Worm (Caenorhabditis elegans): ENCODE results near the gene col-125.

The col-125 gene

DNA sequence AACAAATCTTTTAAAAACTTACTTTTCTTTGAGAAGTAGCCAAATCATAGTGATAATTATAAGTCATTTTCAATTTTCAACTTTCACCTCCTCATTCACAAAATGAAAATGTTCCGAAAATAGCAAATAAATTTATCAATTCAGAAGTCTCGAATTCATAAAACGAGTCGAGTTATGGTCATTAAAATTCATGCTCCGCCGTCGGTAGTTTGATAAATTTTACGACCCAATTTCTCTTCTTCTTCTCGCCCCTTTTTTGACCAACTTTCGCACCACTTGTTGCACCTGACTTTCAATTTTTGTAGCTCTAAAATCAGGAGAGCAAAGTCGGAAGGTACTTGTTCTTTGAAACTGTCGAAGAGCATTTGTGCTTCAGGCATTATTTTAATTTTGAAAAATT is 4.8 kb downstream of the col-125 start, which contains the start of gene best-7:
Gene best-7, minus strand, starts transcription at position 239 of the 400 bp plus-strand sequence.
- TF ChIP-seq lir-3 (tag; optimal IDR thresholded peaks at IDR 0.05) (no peak), mxl-3 (GFP tag; optimal IDR thresholded peaks at IDR 0.05) (no peak), dve-1 (tag; optimal IDR thresholded peaks at IDR 0.05; ENCODE audit: insufficient read depth) (peak; percentile 5), ZK337.2 (GFP tag; IDR thresholded peaks at IDR 0.05) (no peak), hlh-11 (tag; optimal IDR thresholded peaks at IDR 0.05) (no peak), ztf-11 (tag; optimal IDR thresholded peaks at IDR 0.05) (no peak), php-3 (GFP tag; IDR thresholded peaks at IDR 0.05) (peak; percentile 79), nhr-28 (tag; optimal IDR thresholded peaks at IDR 0.05) (peak; percentile 35), F26F4.8 (GFP tag; conservative IDR thresholded peaks at IDR 0.05) (no peak)

DNA sequence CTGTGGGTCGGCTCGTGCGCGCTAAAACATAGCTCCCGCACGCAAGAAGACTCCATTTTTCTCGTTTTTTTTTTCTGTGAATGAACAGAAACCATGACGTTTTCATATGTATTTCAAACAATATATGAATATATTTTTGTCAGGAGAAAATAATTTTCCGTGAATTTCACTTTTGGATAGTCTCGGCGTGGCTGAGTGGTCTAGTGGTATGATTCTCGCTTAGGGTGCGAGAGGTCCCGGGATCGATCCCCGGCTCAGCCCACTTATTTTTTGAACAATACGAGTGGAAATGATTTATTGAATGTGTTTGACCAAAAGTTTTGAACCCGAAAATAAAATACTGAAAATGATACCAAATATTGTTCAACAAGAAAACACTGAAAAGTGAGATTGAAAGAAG is 6.1 kb downstream of the col-125 start:
- TF ChIP-seq lin-29 (GFP tag; IDR thresholded peaks at IDR 0.05): no peak
- TF ChIP-seq nhr-42 (GFP tag; IDR thresholded peaks at IDR 0.05): no peak
- TF ChIP-seq lin-15B (tag; optimal IDR thresholded peaks at IDR 0.05): no peak
- no peak for TF ChIP-seq F10B5.3 (tag; optimal IDR thresholded peaks at IDR 0.05)
- TF ChIP-seq tra-1 (GFP tag; IDR thresholded peaks at IDR 0.05): no peak
- no peak for TF ChIP-seq arid-1 (GFP tag; conservative IDR thresholded peaks at IDR 0.05)
- TF ChIP-seq unc-62 (GFP tag; optimal IDR thresholded peaks at IDR 0.05 in 1 of 2): no peak
- TF ChIP-seq unc-62 (tag; optimal IDR thresholded peaks at IDR 0.05): no peak
- TF ChIP-seq nhr-28 (tag; optimal IDR thresholded peaks at IDR 0.05): no peak
- no peak for TF ChIP-seq nhr-10 (tag; optimal IDR thresholded peaks at IDR 0.05)
- TF ChIP-seq lim-7 (GFP tag; IDR thresholded peaks at IDR 0.05): no peak
- no peak for TF ChIP-seq D1046.2 (GFP tag; IDR thresholded peaks at IDR 0.05)
- no peak for TF ChIP-seq F26F4.8 (GFP tag; conservative IDR thresholded peaks at IDR 0.05)
- no peak for TF ChIP-seq lin-13 (GFP tag; optimal IDR thresholded peaks at IDR 0.05)
- TF ChIP-seq nhr-48 (tag; optimal IDR thresholded peaks at IDR 0.05): no peak
- TF ChIP-seq set-16 (GFP tag; IDR thresholded peaks at IDR 0.05): no peak
- no peak for TF ChIP-seq zip-11 (GFP tag; IDR thresholded peaks at IDR 0.05)
- no peak for TF ChIP-seq egl-43 (GFP tag; IDR thresholded peaks at IDR 0.05)
- TF ChIP-seq attf-4 (tag; optimal IDR thresholded peaks at IDR 0.05): no peak
- TF ChIP-seq cey-2 (tag; optimal IDR thresholded peaks at IDR 0.05; ENCODE audit: borderline replicate concordance, insufficient read depth): no peak

DNA sequence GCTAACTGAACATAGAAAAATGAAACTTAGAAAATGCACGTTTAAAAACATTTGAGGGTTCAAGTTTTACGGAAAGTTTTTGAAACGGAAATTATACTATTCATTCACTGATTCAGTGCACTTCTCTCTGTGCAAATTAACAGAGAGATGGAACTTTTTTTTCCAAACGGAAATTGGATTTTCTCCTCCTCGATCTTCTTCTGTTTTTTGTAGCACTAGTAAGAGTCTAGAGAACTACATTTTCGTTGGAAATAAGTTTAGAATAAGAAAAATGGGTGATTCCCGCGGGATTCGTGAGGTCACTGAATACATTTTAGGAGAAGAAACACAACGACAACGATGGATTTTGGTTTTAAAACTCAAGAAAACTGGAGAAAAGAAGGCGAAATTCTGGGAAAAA is 10.4 kb downstream of the col-125 start:
- TF ChIP-seq ces-1 (GFP tag; optimal IDR thresholded peaks at IDR 0.05) (peak; percentile 70), nhr-28 (tag; optimal IDR thresholded peaks at IDR 0.05) (no peak), lin-13 (GFP tag; optimal IDR thresholded peaks at IDR 0.05) (no peak), madf-5 (GFP tag; IDR thresholded peaks at IDR 0.05) (no peak), php-3 (GFP tag; IDR thresholded peaks at IDR 0.05) (no peak), fkh-10 (GFP tag; optimal IDR thresholded peaks at IDR 0.05) (peak; percentile 57)

DNA sequence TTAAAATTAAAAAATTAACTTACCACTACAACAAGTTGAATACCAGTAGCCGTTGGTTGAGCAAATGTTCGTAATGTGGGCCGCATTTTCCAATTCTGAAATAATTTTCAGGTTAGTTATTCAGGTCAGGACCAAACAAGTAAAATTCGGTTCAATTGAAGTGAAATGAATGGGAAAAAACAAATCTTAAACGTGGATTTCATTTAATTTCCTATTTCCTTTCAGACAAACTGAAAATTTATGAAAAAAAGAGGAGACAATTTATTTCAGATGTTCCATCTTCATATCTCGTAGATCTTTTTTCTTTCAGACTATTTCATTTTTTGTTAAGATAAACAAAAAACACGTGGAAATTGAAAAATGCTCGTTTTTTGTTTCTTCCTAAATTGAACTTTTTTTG is 16.1 kb downstream of the col-125 start, which contains the start of gene C05C12.6:
Gene C05C12.6, minus strand, starts transcription at position 101 of the 400 bp plus-strand sequence.
- TF ChIP-seq ces-1 (GFP tag; optimal IDR thresholded peaks at IDR 0.05): no peak
- TF ChIP-seq daf-19 (GFP tag; conservative IDR thresholded peaks at IDR 0.05): no peak
- no peak for TF ChIP-seq gei-8 (GFP tag; optimal IDR thresholded peaks at IDR 0.05)
- no peak for TF ChIP-seq nhr-77 (tag; optimal IDR thresholded peaks at IDR 0.05)
- no peak for TF ChIP-seq dve-1 (tag; optimal IDR thresholded peaks at IDR 0.05; ENCODE audit: insufficient read depth)
- no peak for TF ChIP-seq aha-1 (tag)
- no peak for TF ChIP-seq php-3 (GFP tag; IDR thresholded peaks at IDR 0.05)
- no peak for TF ChIP-seq zip-11 (GFP tag; IDR thresholded peaks at IDR 0.05)

DNA sequence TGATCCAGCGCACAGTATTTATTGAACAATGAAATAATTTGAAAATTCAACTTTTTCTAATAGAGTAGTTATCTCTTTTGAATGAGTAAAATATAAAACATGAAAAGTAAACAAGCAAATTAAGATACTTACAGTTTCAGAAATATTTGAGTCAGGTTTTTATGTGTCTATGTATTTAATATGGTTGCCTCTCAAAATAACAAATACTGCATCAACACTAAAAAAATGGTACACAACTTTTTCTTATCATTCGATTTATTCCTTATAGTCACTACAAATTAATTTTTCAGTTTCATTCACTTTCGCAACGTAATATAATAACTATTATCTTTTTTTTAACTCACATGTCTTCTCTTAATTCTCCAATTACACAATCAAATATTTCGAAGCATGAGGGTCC is 22.1 kb downstream of the col-125 start:
- no peak for TF ChIP-seq lin-29 (GFP tag; IDR thresholded peaks at IDR 0.05)
- TF ChIP-seq nhr-77 (tag; optimal IDR thresholded peaks at IDR 0.05): peak; percentile 12
- TF ChIP-seq lin-39 (tag; optimal IDR thresholded peaks at IDR 0.05): no peak
- TF ChIP-seq Y5F2A.4 (GFP tag; optimal IDR thresholded peaks at IDR 0.05): no peak
- TF ChIP-seq unc-62 (GFP tag; optimal IDR thresholded peaks at IDR 0.05 in 1 of 2): no peak
- TF ChIP-seq unc-62 (tag; optimal IDR thresholded peaks at IDR 0.05): no peak
- no peak for TF ChIP-seq daf-8 (GFP tag; IDR thresholded peaks at IDR 0.05)
- TF ChIP-seq nhr-28 (tag; optimal IDR thresholded peaks at IDR 0.05): peak; percentile 74
- no peak for TF ChIP-seq snpc-1.2 (GFP tag; IDR thresholded peaks at IDR 0.05)
- no peak for TF ChIP-seq daf-16 (GFP tag; optimal IDR thresholded peaks at IDR 0.05)
- peak; percentile 85 for TF ChIP-seq daf-16 (tag; optimal IDR thresholded peaks at IDR 0.05)
- TF ChIP-seq ces-1 (GFP tag; optimal IDR thresholded peaks at IDR 0.05): no peak
- TF ChIP-seq set-16 (GFP tag; IDR thresholded peaks at IDR 0.05): no peak
- 0 out of 2 replicates have a peak, but pooled peaks have one; percentile 18 for TF ChIP-seq php-3 (GFP tag; IDR thresholded peaks at IDR 0.05)
- TF ChIP-seq dve-1 (tag; optimal IDR thresholded peaks at IDR 0.05; ENCODE audit: insufficient read depth): peak; percentile 46

Data from whole organism, L4 larva.